Fruit fly (Drosophila melanogaster) whole organism, larva: ENCODE measurements around the gene CG33687.

ENCODE experiments used
- noc ChIP-seq: fragments of 200-800 bp; sonication (Bioruptor generic); optimal IDR thresholded peaks from 3 replicates; lab custom pipeline; 2019; ENCODE audit warnings: missing biosample characterization, mild to moderate bottlenecking, missing genetic modification characterization, moderate library complexity

CG33687 gene

dm6 chr3L:16174778-16175177 is 22.9 kb upstream of the CG33687 start:
- no peak for TF ChIP-seq noc (tag; lab: Kevin White, UChicago)

- TF ChIP-seq noc (tag; lab: Kevin White, UChicago) = no peak
These were observed 21.9 kb upstream of the CG33687 start for dm6 chr3L:16175628-16176263.

- no peak for TF ChIP-seq noc (tag; lab: Kevin White, UChicago)
These were observed 21.2 kb upstream of the CG33687 start for dm6 chr3L:16176492-16176891.

dm6 chr3L:16177309-16177708 is 20.4 kb upstream of the CG33687 start:
- TF ChIP-seq noc (tag; lab: Kevin White, UChicago) = no peak

- no peak for TF ChIP-seq noc (tag; lab: Kevin White, UChicago)
These were observed 19.9 kb upstream of the CG33687 start for dm6 chr3L:16177751-16178150.

- TF ChIP-seq noc (tag; lab: Kevin White, UChicago) = no peak
These were observed 19.2 kb upstream of the CG33687 start for dm6 chr3L:16178433-16178832.

- TF ChIP-seq noc (tag; lab: Kevin White, UChicago) = no peak
These were observed 16.3 kb upstream of the CG33687 start for dm6 chr3L:16181330-16181830.

dm6 chr3L:16182633-16183462 is 14.8 kb upstream of the CG33687 start:
- no peak for TF ChIP-seq noc (tag; lab: Kevin White, UChicago)

- no peak for TF ChIP-seq noc (tag; lab: Kevin White, UChicago)
These were observed 14.2 kb upstream of the CG33687 start for dm6 chr3L:16183493-16183892.

dm6 chr3L:16189058-16189924 is 8.4 kb upstream of the CG33687 start:
- no peak for TF ChIP-seq noc (tag; lab: Kevin White, UChicago)

- TF ChIP-seq noc (tag; lab: Kevin White, UChicago) = no peak
These were observed 7.8 kb upstream of the CG33687 start for dm6 chr3L:16189925-16190231.

dm6 chr3L:16190885-16191284 is 6.8 kb upstream of the CG33687 start:
- no peak for TF ChIP-seq noc (tag; lab: Kevin White, UChicago)

dm6 chr3L:16192561-16193355 is 4.9 kb upstream of the CG33687 start:
- TF ChIP-seq noc (tag; lab: Kevin White, UChicago) = no peak

dm6 chr3L:16193851-16194709 is 3.6 kb upstream of the CG33687 start:
- TF ChIP-seq noc (tag; lab: Kevin White, UChicago) = no peak
